Fruit fly (Drosophila melanogaster): Measurements from ENCODE around the gene ncm.

ncm gene

DNA sequence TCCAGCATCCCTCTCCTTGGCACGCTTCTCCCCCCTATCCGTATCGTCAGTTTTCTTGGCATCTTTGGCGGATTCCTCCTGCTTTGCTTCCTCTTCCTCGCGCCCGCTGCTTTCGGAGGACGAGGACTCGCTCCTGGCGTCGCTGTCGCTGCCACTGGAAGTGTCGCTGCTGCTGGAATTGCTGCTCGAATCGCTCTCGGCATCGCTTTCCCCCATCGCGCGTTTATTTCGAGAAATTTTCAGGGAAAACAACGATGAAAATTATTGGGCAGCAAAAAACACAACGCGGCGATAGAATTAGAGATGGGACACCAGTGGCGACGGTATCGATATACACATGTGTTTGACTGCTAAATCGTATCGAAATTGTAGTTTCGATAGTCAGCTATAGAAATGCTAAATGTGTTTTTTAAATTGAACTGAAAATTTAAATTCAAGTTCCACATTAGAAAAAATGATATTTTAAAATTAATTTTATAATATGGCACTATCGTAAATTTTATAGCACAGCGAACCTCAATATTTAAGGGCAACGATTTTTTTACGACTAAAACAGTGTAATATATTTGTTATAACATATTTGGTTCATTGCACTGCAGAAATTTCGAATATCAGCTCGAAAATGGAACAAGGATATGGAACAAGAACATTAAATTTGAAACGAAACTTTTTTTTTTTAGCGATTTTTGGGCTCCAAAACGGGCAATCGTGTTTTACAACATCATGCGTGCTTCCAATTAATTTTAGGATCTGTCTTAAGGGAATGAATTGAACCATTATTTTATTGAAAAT lies at the start of gene ncm (continued):
- TF ChIP-seq E2f2 (GFP tag; IDR thresholded peaks at IDR 0.05) (peak; percentile 49), CG9797 (GFP tag; optimal IDR thresholded peaks at IDR 0.05) (peak; percentile 9), cato (GFP tag; optimal IDR thresholded peaks at IDR 0.05; ENCODE audit: borderline replicate concordance) (no peak), CG1529 (GFP tag; optimal IDR thresholded peaks at IDR 0.05) (no peak), CG31441 (GFP tag; IDR thresholded peaks at IDR 0.05) (no peak), CG7372 (GFP tag; IDR thresholded peaks at IDR 0.05) (no peak), CG5953 (GFP tag; IDR thresholded peaks at IDR 0.05) (no peak), CG17612 (GFP tag; IDR thresholded peaks at IDR 0.05) (no peak), Abd-B (GFP tag; optimal IDR thresholded peaks at IDR 0.05) (no peak), Opbp (GFP tag; IDR thresholded peaks at IDR 0.05; ENCODE audit: partially characterized antibody) (peak; percentile 91), tap (tag; optimal IDR thresholded peaks at IDR 0.05) (no peak), pb (GFP tag; optimal IDR thresholded peaks at IDR 0.05) (no peak), lilli (GFP tag; optimal IDR thresholded peaks at IDR 0.05) (peak; percentile 33), CG1647 (GFP tag; optimal IDR thresholded peaks at IDR 0.05) (no peak), bowl (GFP tag; IDR thresholded peaks at IDR 0.05) (no peak), CG32767 (GFP tag; IDR thresholded peaks at IDR 0.05) (no peak), hkb (optimal IDR thresholded peaks at IDR 0.05) (no peak), hkb (GFP tag; IDR thresholded peaks at IDR 0.05) (no peak), schlank (tag; optimal IDR thresholded peaks at IDR 0.05) (no peak), CG13123 (GFP tag; optimal IDR thresholded peaks at IDR 0.05) (no peak), Hr78 (GFP tag; optimal IDR thresholded peaks at IDR 0.05) (no peak), CG16779 (GFP tag; IDR thresholded peaks at IDR 0.05) (no peak), PHDP (tag; optimal IDR thresholded peaks at IDR 0.05) (no peak), ash1 (GFP tag; optimal IDR thresholded peaks at IDR 0.05) (no peak), Dfd (GFP tag; optimal IDR thresholded peaks at IDR 0.05) (no peak), sna (GFP tag; IDR thresholded peaks at IDR 0.05; ENCODE audit: partially characterized antibody) (peak; percentile 86), Atf-2 (GFP tag; optimal IDR thresholded peaks at IDR 0.05) (no peak), croc (GFP tag; conservative IDR thresholded peaks at IDR 0.05) (no peak), Awh (GFP tag; IDR thresholded peaks at IDR 0.05) (no peak), sd (tag; optimal IDR thresholded peaks at IDR 0.05) (no peak), CG17802 (tag; optimal IDR thresholded peaks at IDR 0.05) (no peak), D19B (GFP tag; optimal IDR thresholded peaks at IDR 0.05) (no peak), tx (GFP tag; optimal IDR thresholded peaks at IDR 0.05) (no peak), CG2889 (GFP tag; IDR thresholded peaks at IDR 0.05) (no peak), sc (optimal IDR thresholded peaks at IDR 0.05) (no peak), sc (GFP tag; optimal IDR thresholded peaks at IDR 0.05) (no peak), nmo (GFP tag; optimal IDR thresholded peaks at IDR 0.05) (peak; percentile 42), ssp (GFP tag; IDR thresholded peaks at IDR 0.05) (peak; percentile 24; the same call in 1 of the 2 replicates), CG12942 (GFP tag; optimal IDR thresholded peaks at IDR 0.05) (no peak), dati (GFP tag; IDR thresholded peaks at IDR 0.05) (no peak), Kr (GFP tag; optimal IDR thresholded peaks at IDR 0.05) (no peak), Aef1 (GFP tag; IDR thresholded peaks at IDR 0.05) (no peak), Ravus (GFP tag; IDR thresholded peaks at IDR 0.05) (no peak), vvl (GFP tag; IDR thresholded peaks at IDR 0.05) (0 out of 2 replicates have a peak, but pooled peaks have one; percentile 22), YL-1 (GFP tag; optimal IDR thresholded peaks at IDR 0.05) (peak; percentile 55), amos (GFP tag; IDR thresholded peaks at IDR 0.05; ENCODE audit: partially characterized antibody) (peak; percentile 91), CG12299 (tag; optimal IDR thresholded peaks at IDR 0.05) (no peak), ftz-f1 (GFP tag; optimal IDR thresholded peaks at IDR 0.05) (no peak), GATAe (GFP tag; conservative IDR thresholded peaks at IDR 0.05) (no peak), CG1602 (GFP tag; optimal IDR thresholded peaks at IDR 0.05) (no peak), ap (GFP tag; IDR thresholded peaks at IDR 0.05) (no peak)

All from whole organism, embryonic.